Fruit fly (Drosophila melanogaster) whole organism, embryonic: ENCODE results near the gene Vsx2.

Experiments used
- Abd-B ChIP-seq: fragments of 200-800 bp; sonication (Bioruptor generic); optimal IDR thresholded peaks from 2 replicates; lab custom pipeline; 2018; ENCODE audit warnings: missing biosample characterization, mild to moderate bottlenecking, missing genetic modification characterization, moderate library complexity
- Adf1 ChIP-seq: fragments of 200-800 bp; sonication (Bioruptor generic); IDR thresholded peaks from 2 replicates; pipeline ENCODE4 v1.3.6; 2022; ENCODE audit warnings: missing biosample characterization, missing genetic modification characterization
- Aef1 ChIP-seq: fragments of 200-800 bp; sonication (Bioruptor generic); IDR thresholded peaks from 3 replicates; pipeline ENCODE4 v1.3.6; 2022; ENCODE audit warnings: missing biosample characterization, missing genetic modification characterization
- Bgb ChIP-seq: fragments of 200-800 bp; sonication (Bioruptor generic); IDR thresholded peaks from 2 replicates; pipeline ENCODE4 v1.3.6; 2022; ENCODE audit warnings: missing biosample characterization, missing genetic modification characterization; ENCODE audit not compliant: partially characterized antibody
- CG10979 ChIP-seq: fragments of 200-800 bp; sonication (Bioruptor generic); optimal IDR thresholded peaks from 2 replicates; lab custom pipeline; 2018; ENCODE audit warnings: missing biosample characterization, mild to moderate bottlenecking, missing genetic modification characterization, moderate library complexity
- CG12769 ChIP-seq: fragments of 200-800 bp; sonication (Bioruptor generic); optimal IDR thresholded peaks from 2 replicates; lab custom pipeline; 2019; ENCODE audit warnings: missing biosample characterization, mild to moderate bottlenecking, missing genetic modification characterization, moderate library complexity
- CG15479 ChIP-seq: fragments of 200-800 bp; sonication (Bioruptor generic); optimal IDR thresholded peaks from 3 replicates; lab custom pipeline; 2019; ENCODE audit warnings: missing biosample characterization, mild to moderate bottlenecking, missing genetic modification characterization, moderate library complexity
- CG1602 ChIP-seq: fragments of 200-800 bp; sonication (Bioruptor generic); optimal IDR thresholded peaks from 3 replicates; lab custom pipeline; 2016; ENCODE audit warnings: missing biosample characterization, missing genetic modification characterization
- CG16863 ChIP-seq: fragments of 200-800 bp; sonication (Bioruptor generic); optimal IDR thresholded peaks from 3 replicates; lab custom pipeline; 2016; ENCODE audit warnings: missing biosample characterization, missing genetic modification characterization
- CG1832 ChIP-seq: fragments of 200-800 bp; sonication (Bioruptor generic); optimal IDR thresholded peaks from 2 replicates; lab custom pipeline; 2017; ENCODE audit warnings: missing biosample characterization, mild to moderate bottlenecking, missing genetic modification characterization, inconsistent platforms
- CG2889 ChIP-seq: fragments of 200-800 bp; sonication (Bioruptor generic); IDR thresholded peaks from 3 replicates; pipeline ENCODE4 v1.3.6; 2022; ENCODE audit warnings: missing biosample characterization, missing genetic modification characterization
- CG30020 ChIP-seq: fragments of 200-800 bp; optimal IDR thresholded peaks from 2 replicates; lab custom pipeline; 2019; ENCODE audit warnings: missing biosample characterization, mild to moderate bottlenecking, missing genetic modification characterization, moderate library complexity
- CG32532 ChIP-seq: fragments of 200-800 bp; sonication (Bioruptor generic); IDR thresholded peaks from 2 replicates; pipeline ENCODE4 v1.3.6; 2022; ENCODE audit warnings: missing biosample characterization, missing genetic modification characterization
- CG42726 ChIP-seq: fragments of 200-800 bp; sonication (Bioruptor generic); IDR thresholded peaks from 2 replicates; pipeline ENCODE4 v1.3.6; 2022; ENCODE audit warnings: missing biosample characterization, missing genetic modification characterization; ENCODE audit not compliant: partially characterized antibody
- CG4404 ChIP-seq: fragments of 200-800 bp; sonication (Bioruptor generic); IDR thresholded peaks from 2 replicates; pipeline ENCODE4 v1.3.6; 2022; ENCODE audit warnings: missing biosample characterization, missing genetic modification characterization
- CG6791 ChIP-seq: fragments of 200-800 bp; sonication (Bioruptor generic); IDR thresholded peaks from 3 replicates; pipeline ENCODE4 v1.3.6; 2022; ENCODE audit warnings: missing biosample characterization, missing genetic modification characterization; ENCODE audit not compliant: partially characterized antibody
- CG7745 ChIP-seq: fragments of 200-800 bp; sonication (Bioruptor generic); optimal IDR thresholded peaks from 2 replicates; lab custom pipeline; 2018; ENCODE audit warnings: missing biosample characterization, mild to moderate bottlenecking, missing genetic modification characterization, moderate library complexity
- CG8478 ChIP-seq: fragments of >200 bp; optimal IDR thresholded peaks from 2 replicates; lab custom pipeline; 2018
- CG9215 ChIP-seq: fragments of 200-800 bp; sonication (Bioruptor generic); IDR thresholded peaks from 2 replicates; pipeline ENCODE4 v1.3.6; 2022; ENCODE audit warnings: missing biosample characterization, missing genetic modification characterization
- Deaf1 ChIP-seq: fragments of 200-800 bp; optimal IDR thresholded peaks from 3 replicates; lab custom pipeline; 2019; ENCODE audit warnings: missing biosample characterization, mild to moderate bottlenecking, missing genetic modification characterization, moderate library complexity
- Dfd ChIP-seq, 2 experiments: fragments of >200 bp; optimal IDR thresholded peaks; 2 replicates each; lab custom pipeline; 2017; ENCODE audit warnings: missing biosample characterization in 2 of 2, missing genetic modification characterization in 2 of 2
- Fer2 ChIP-seq: fragments of 200-800 bp; sonication (Bioruptor generic); optimal IDR thresholded peaks from 2 replicates; lab custom pipeline; 2018; ENCODE audit warnings: missing biosample characterization, mild to moderate bottlenecking, missing genetic modification characterization, moderate library complexity
- HHEX ChIP-seq: fragments of 200-800 bp; sonication (Bioruptor generic); optimal IDR thresholded peaks from 3 replicates; lab custom pipeline; 2017; ENCODE audit warnings: missing biosample characterization, mild to moderate bottlenecking, missing genetic modification characterization, missing genetic modification reagents
- Taf1 ChIP-seq: fragments of 200-800 bp; sonication (Bioruptor generic); IDR thresholded peaks from 2 replicates; pipeline ENCODE4 v1.3.6; 2022; ENCODE audit warnings: missing biosample characterization, missing genetic modification characterization
- ash1 ChIP-seq: fragments of 200-800 bp; sonication (Bioruptor generic); optimal IDR thresholded peaks from 2 replicates; lab custom pipeline; 2018; ENCODE audit warnings: missing biosample characterization, mild to moderate bottlenecking, missing genetic modification characterization
- bbx ChIP-seq: fragments of 200-800 bp; sonication (Bioruptor generic); IDR thresholded peaks from 2 replicates; pipeline ENCODE4 v1.3.6; 2022; ENCODE audit warnings: missing biosample characterization, missing genetic modification characterization; ENCODE audit not compliant: partially characterized antibody
- bowl ChIP-seq: fragments of 200-800 bp; sonication (Bioruptor generic); IDR thresholded peaks from 2 replicates; pipeline ENCODE4 v1.3.6; 2022; ENCODE audit warnings: missing biosample characterization, missing genetic modification characterization
- cg ChIP-seq: fragments of 200-800 bp; sonication (Bioruptor generic); optimal IDR thresholded peaks from 3 replicates; lab custom pipeline; 2019; ENCODE audit warnings: missing biosample characterization, mild to moderate bottlenecking, missing genetic modification characterization, moderate library complexity
- chn ChIP-seq: fragments of 200-800 bp; sonication (Bioruptor generic); optimal IDR thresholded peaks from 2 replicates; lab custom pipeline; 2016; ENCODE audit warnings: missing biosample characterization, missing genetic modification characterization
- ci ChIP-seq: fragments of 200-800 bp; sonication (Bioruptor generic); IDR thresholded peaks from 3 replicates; pipeline ENCODE4 v1.3.6; 2022; ENCODE audit warnings: missing biosample characterization, missing genetic modification characterization
- dysf ChIP-seq: fragments of 200-800 bp; sonication (Bioruptor generic); IDR thresholded peaks from 3 replicates; pipeline ENCODE4 v1.3.6; 2022; ENCODE audit warnings: missing biosample characterization, missing genetic modification characterization
- gce ChIP-seq: fragments of 200-800 bp; sonication (Bioruptor generic); IDR thresholded peaks from 3 replicates; pipeline ENCODE4 v1.3.6; 2022; ENCODE audit warnings: missing biosample characterization, missing genetic modification characterization
- gsb-n ChIP-seq: fragments of 200-800 bp; sonication (Bioruptor generic); optimal IDR thresholded peaks from 3 replicates; lab custom pipeline; 2018; ENCODE audit warnings: missing biosample characterization, mild to moderate bottlenecking, missing genetic modification characterization
- gt ChIP-seq: fragments of 200-800 bp; sonication (Bioruptor generic); IDR thresholded peaks from 2 replicates; pipeline ENCODE4 v1.3.6; 2022; ENCODE audit warnings: missing biosample characterization, missing genetic modification characterization
- hkb ChIP-seq, 2 experiments: fragments of 200-800 bp in 1 of 2; fragments of >200 bp in 1 of 2; sonication (Bioruptor generic) in 1 of 2; IDR thresholded peaks in 1 of 2; optimal IDR thresholded peaks in 1 of 2; 2 replicates each; pipeline versions ENCODE4 v1.3.6 to Lab custom; 2017 to 2022; ENCODE audit warnings: missing biosample characterization in 1 of 2, missing genetic modification characterization in 1 of 2
- knrl ChIP-seq: fragments of 200-800 bp; sonication (Bioruptor generic); IDR thresholded peaks from 3 replicates; pipeline ENCODE4 v1.3.6; 2022; ENCODE audit warnings: missing biosample characterization, missing genetic modification characterization; ENCODE audit not compliant: partially characterized antibody
- oc ChIP-seq: fragments of 200-800 bp; sonication (Bioruptor generic); optimal IDR thresholded peaks from 2 replicates; lab custom pipeline; 2018; ENCODE audit warnings: missing biosample characterization, mild to moderate bottlenecking, missing genetic modification characterization, moderate library complexity
- otp ChIP-seq: fragments of 200-800 bp; sonication (Bioruptor generic); IDR thresholded peaks from 3 replicates; pipeline ENCODE4, ENCODE4 v1.3.6; 2022; ENCODE audit warnings: missing biosample characterization, missing genetic modification characterization
- peb ChIP-seq: fragments of 200-800 bp; sonication (Bioruptor generic); IDR thresholded peaks from 2 replicates; pipeline ENCODE4 v1.3.6; 2022; ENCODE audit warnings: missing biosample characterization, missing genetic modification characterization
- phol ChIP-seq: fragments of 200-800 bp; sonication (Bioruptor generic); optimal IDR thresholded peaks from 3 replicates; lab custom pipeline; 2018; ENCODE audit warnings: missing biosample characterization, mild to moderate bottlenecking, missing genetic modification characterization, moderate library complexity
- pzg ChIP-seq: fragments of 200-800 bp; sonication (Bioruptor generic); optimal IDR thresholded peaks from 3 replicates; lab custom pipeline; 2018; ENCODE audit warnings: missing biosample characterization, mild to moderate bottlenecking, missing genetic modification characterization, moderate library complexity
- row ChIP-seq: fragments of 200-800 bp; sonication (Bioruptor generic); IDR thresholded peaks from 3 replicates; pipeline ENCODE4 v1.3.6; 2022; ENCODE audit warnings: missing biosample characterization, missing genetic modification characterization
- run ChIP-seq: fragments of 200-800 bp; sonication (Bioruptor generic); optimal IDR thresholded peaks from 3 replicates; lab custom pipeline; 2018; ENCODE audit warnings: missing biosample characterization, mild to moderate bottlenecking, missing genetic modification characterization
- sr ChIP-seq: fragments of 200-800 bp; sonication (Bioruptor generic); IDR thresholded peaks from 3 replicates; pipeline ENCODE4 v1.3.6; 2022; ENCODE audit warnings: missing biosample characterization, missing genetic modification characterization
- tll ChIP-seq, 2 experiments: fragments of 200-800 bp in 1 of 2; fragments of >200 bp in 1 of 2; sonication (Bioruptor generic) in 1 of 2; optimal IDR thresholded peaks; 2 replicates each; lab custom pipeline; 2017 to 2019; ENCODE audit warnings: missing biosample characterization in 2 of 2, missing genetic modification characterization in 2 of 2, mild to moderate bottlenecking in 1 of 2, moderate library complexity in 1 of 2
- twi ChIP-seq: fragments of 200-800 bp; optimal IDR thresholded peaks from 2 replicates; lab custom pipeline; 2019; ENCODE audit warnings: missing biosample characterization, mild to moderate bottlenecking, missing genetic modification characterization, moderate library complexity
- vnd ChIP-seq: fragments of 200-800 bp; sonication (Bioruptor generic); IDR thresholded peaks from 3 replicates; pipeline ENCODE4 v1.3.6; 2022; ENCODE audit warnings: missing biosample characterization, missing genetic modification characterization; ENCODE audit not compliant: partially characterized antibody
- wor ChIP-seq: fragments of 200-800 bp; sonication (Bioruptor generic); IDR thresholded peaks from 2 replicates; pipeline ENCODE4 v1.3.6; 2022; ENCODE audit warnings: missing biosample characterization, missing genetic modification characterization
- yki ChIP-seq: fragments of >200 bp; optimal IDR thresholded peaks from 3 replicates; lab custom pipeline; 2018
- zen ChIP-seq: fragments of 200-800 bp; sonication (Bioruptor generic); optimal IDR thresholded peaks from 3 replicates; lab custom pipeline; 2018; ENCODE audit warnings: missing biosample characterization, mild to moderate bottlenecking, missing genetic modification characterization, moderate library complexity

Vsx2 gene

dm6 chrX:5593868-5594267 is 33.9 kb upstream of the Vsx2 start, which contains the start of gene Vsx1 (continued):
- TF ChIP-seq CG30020 (tag; lab: Kevin White, UChicago) (no peak), CG9215 (GFP tag; lab: Robert Waterston, UW) (no peak), sr (peak; percentile 55; the same call in 1 of the 3 replicates), chn (GFP tag; lab: Kevin White, UChicago) (no peak), tll (GFP tag; optimal IDR thresholded peaks at IDR 0.05; lab: Kevin White, UChicago) (peak; percentile 15 to 68), phol (peak; percentile 95), CG42726 (peak; percentile 61; the same call in 1 of the 2 replicates), wor (GFP tag; lab: Robert Waterston, UW) (no peak), hkb (optimal IDR thresholded peaks at IDR 0.05; lab: Kevin White, UChicago) (no peak), hkb (GFP tag; IDR thresholded peaks at IDR 0.05; lab: Robert Waterston, UW) (peak; percentile 38; the same call in 1 of the 2 replicates), ash1 (GFP tag; lab: Kevin White, UChicago) (no peak), dysf (GFP tag; lab: Robert Waterston, UW) (no peak), gce (GFP tag; lab: Robert Waterston, UW) (no peak), peb (GFP tag; lab: Robert Waterston, UW) (no peak), row (GFP tag; lab: Robert Waterston, UW) (no peak), knrl (GFP tag; lab: Robert Waterston, UW) (peak; percentile 35; the same call in 1 of the 3 replicates), Taf1 (no peak), CG4404 (no peak), Bgb (GFP tag; lab: Robert Waterston, UW) (0 out of 2 replicates have a peak, but pooled peaks have one; percentile 24), pzg (no peak), HHEX (GFP tag; lab: Kevin White, UChicago) (no peak), CG8478 (lab: Kevin White, UChicago) (peak; percentile 100), zen (tag; lab: Kevin White, UChicago) (peak; percentile 70), CG12769 (tag; lab: Kevin White, UChicago) (no peak), Dfd (GFP tag; optimal IDR thresholded peaks at IDR 0.05; lab: Kevin White, UChicago) (peak in 1 of 2 experiments; percentile 2), CG2889 (GFP tag; lab: Robert Waterston, UW) (no peak), Fer2 (tag; lab: Kevin White, UChicago) (no peak), bbx (peak; percentile 24; the same call in 1 of the 2 replicates), Abd-B (GFP tag; lab: Kevin White, UChicago) (peak; percentile 26), CG16863 (no peak), Deaf1 (peak; percentile 59), twi (peak; percentile 27), ci (peak; percentile 45; the same call in 1 of the 3 replicates), CG1832 (GFP tag; lab: Kevin White, UChicago) (peak; percentile 99), otp (GFP tag; lab: Robert Waterston, UW) (0 out of 3 replicates have a peak, but pooled peaks have one; percentile 13), gsb-n (no peak), yki (lab: Kevin White, UChicago) (no peak), cg (GFP tag; lab: Kevin White, UChicago) (peak; percentile 97), CG6791 (GFP tag; lab: Robert Waterston, UW) (peak; percentile 55; the same call in 1 of the 3 replicates), bowl (GFP tag; lab: Robert Waterston, UW) (no peak), oc (tag; lab: Kevin White, UChicago) (peak; percentile 11), CG7745 (tag; lab: Kevin White, UChicago) (no peak), gt (GFP tag; lab: Robert Waterston, UW) (no peak), CG10979 (tag; lab: Kevin White, UChicago) (no peak), CG1602 (GFP tag; lab: Kevin White, UChicago) (no peak), Adf1 (GFP tag; lab: Robert Waterston, UW) (peak; percentile 99), run (tag; lab: Kevin White, UChicago) (no peak), vnd (GFP tag; lab: Robert Waterston, UW) (0 out of 3 replicates have a peak, but pooled peaks have one; percentile 24), CG15479 (peak; percentile 8), CG32532 (GFP tag; lab: Robert Waterston, UW) (no peak), Aef1 (GFP tag; lab: Robert Waterston, UW) (peak; percentile 20; the same call in 1 of the 3 replicates)
